Fruit fly (Drosophila melanogaster): ENCODE measurements around the gene REPTOR.

REPTOR gene

DNA sequence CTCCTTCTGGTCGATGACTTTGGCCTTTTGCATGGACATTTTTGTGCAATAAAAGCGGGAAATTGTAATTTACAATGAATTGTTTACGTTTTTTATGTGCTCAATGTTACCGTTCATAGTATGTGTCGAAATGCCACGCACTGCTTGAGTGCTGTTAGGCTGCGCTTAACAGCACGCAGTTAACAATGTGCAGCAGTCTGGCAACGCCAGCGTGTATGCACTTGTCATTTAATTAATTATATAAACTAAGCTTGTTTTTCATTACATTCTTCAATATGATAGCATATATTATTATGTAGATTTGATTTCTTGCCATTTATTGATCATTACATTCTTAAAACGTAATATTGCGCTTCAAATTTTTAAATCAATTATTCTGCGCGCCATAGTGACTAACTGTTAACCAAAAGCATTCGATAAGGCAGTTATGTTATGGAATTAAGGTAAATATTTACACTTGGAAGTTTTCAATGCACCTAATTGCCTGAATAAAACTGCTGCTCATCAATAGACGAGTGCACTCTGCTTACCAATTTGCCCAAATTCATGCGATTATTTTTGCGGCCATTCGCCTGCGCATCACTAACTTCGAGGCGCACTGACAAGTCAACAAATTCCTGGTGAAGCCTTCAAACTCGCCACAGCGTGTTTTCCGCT, 2.5 kb upstream of the REPTOR start, which contains the start of the genes CG13625 and mld (continued):
- peak; percentile 6 for TF ChIP-seq CG2712 (tag; optimal IDR thresholded peaks at IDR 0.05)
- peak; percentile 22 for TF ChIP-seq CG1603 (tag; optimal IDR thresholded peaks at IDR 0.05)
- TF ChIP-seq pan (optimal IDR thresholded peaks at IDR 0.05) = no peak
- TF ChIP-seq pan (GFP tag; optimal IDR thresholded peaks at IDR 0.05 in 1 of 2, IDR thresholded peaks at IDR 0.05 in 1 of 2) = no peak
- peak; percentile 86 for TF ChIP-seq Med (GFP tag)
- TF ChIP-seq Nf-YC (tag; optimal IDR thresholded peaks at IDR 0.05) = peak; percentile 29
- TF ChIP-seq CG17186 (GFP tag; optimal IDR thresholded peaks at IDR 0.05) = peak; percentile 100
- peak; percentile 33 for TF ChIP-seq YL-1 (GFP tag; optimal IDR thresholded peaks at IDR 0.05)
- TF ChIP-seq D (optimal IDR thresholded peaks at IDR 0.05) = no peak
- TF ChIP-seq D (GFP tag; optimal IDR thresholded peaks at IDR 0.05) = no peak
- TF ChIP-seq bab2 (GFP tag; optimal IDR thresholded peaks at IDR 0.05) = peak; percentile 11
- peak; percentile 26 for TF ChIP-seq tin (GFP tag; optimal IDR thresholded peaks at IDR 0.05)
- TF ChIP-seq lilli (GFP tag; optimal IDR thresholded peaks at IDR 0.05) = peak; percentile 43
- peak; percentile 68 for TF ChIP-seq Lhr (GFP tag; optimal IDR thresholded peaks at IDR 0.05)
- TF ChIP-seq schlank (tag; optimal IDR thresholded peaks at IDR 0.05) = no peak
- no peak for TF ChIP-seq Gug (GFP tag; IDR thresholded peaks at IDR 0.05)
- TF ChIP-seq CG18599 (GFP tag; optimal IDR thresholded peaks at IDR 0.05) = peak; percentile 20

- TF ChIP-seq tin (GFP tag; optimal IDR thresholded peaks at IDR 0.05) = no peak
- no peak for TF ChIP-seq CHES-1-like (GFP tag; optimal IDR thresholded peaks at IDR 0.05)
- peak; percentile 84 for TF ChIP-seq CG7987 (GFP tag; optimal IDR thresholded peaks at IDR 0.05)
- TF ChIP-seq hb (GFP tag; IDR thresholded peaks at IDR 0.05; ENCODE audit: partially characterized antibody) = no peak
- no peak for TF ChIP-seq CG32532 (GFP tag; IDR thresholded peaks at IDR 0.05)
- no peak for TF ChIP-seq CG10959 (GFP tag; IDR thresholded peaks at IDR 0.05)
- TF ChIP-seq Dp (GFP tag; optimal IDR thresholded peaks at IDR 0.05) = no peak
- TF ChIP-seq knrl (GFP tag; IDR thresholded peaks at IDR 0.05; ENCODE audit: partially characterized antibody) = no peak
- no peak for TF ChIP-seq HLH3B (GFP tag; IDR thresholded peaks at IDR 0.05)
- TF ChIP-seq cato (GFP tag; optimal IDR thresholded peaks at IDR 0.05; ENCODE audit: borderline replicate concordance) = no peak
- no peak for TF ChIP-seq CG13775 (GFP tag; optimal IDR thresholded peaks at IDR 0.05)
- TF ChIP-seq CG2120 (GFP tag; optimal IDR thresholded peaks at IDR 0.05) = no peak
- no peak for TF ChIP-seq chif (GFP tag; optimal IDR thresholded peaks at IDR 0.05)
- TF ChIP-seq ci (GFP tag; IDR thresholded peaks at IDR 0.05) = no peak
- no peak for TF ChIP-seq CG7786 (GFP tag; optimal IDR thresholded peaks at IDR 0.05)
- peak; percentile 23 for TF ChIP-seq CG3163 (GFP tag; optimal IDR thresholded peaks at IDR 0.05)
- TF ChIP-seq p53 (GFP tag; optimal IDR thresholded peaks at IDR 0.05) = peak; percentile 99
- no peak for TF ChIP-seq CG18764 (GFP tag; optimal IDR thresholded peaks at IDR 0.05)
- TF ChIP-seq Trl (optimal IDR thresholded peaks at IDR 0.05) = peak in 1 of 2 experiments; percentile 7
- no peak for TF ChIP-seq Trl (GFP tag; optimal IDR thresholded peaks at IDR 0.05)
- no peak for TF ChIP-seq Neu2 (GFP tag; optimal IDR thresholded peaks at IDR 0.05; ENCODE audit: borderline replicate concordance)
- no peak for TF ChIP-seq Elba2 (GFP tag; optimal IDR thresholded peaks at IDR 0.05)
- TF ChIP-seq klu (GFP tag; IDR thresholded peaks at IDR 0.05) = no peak
- TF ChIP-seq CG14050 (GFP tag; IDR thresholded peaks at IDR 0.05) = no peak
- no peak for TF ChIP-seq CG14710 (tag; optimal IDR thresholded peaks at IDR 0.05)
- peak; percentile 55 for TF ChIP-seq sd (tag; optimal IDR thresholded peaks at IDR 0.05)
- no peak for TF ChIP-seq bigmax (GFP tag; optimal IDR thresholded peaks at IDR 0.05)
- TF ChIP-seq org-1 (GFP tag; optimal IDR thresholded peaks at IDR 0.05) = no peak
- TF ChIP-seq wor (GFP tag; IDR thresholded peaks at IDR 0.05) = no peak
- peak; percentile 54 for TF ChIP-seq CG15479 (GFP tag; optimal IDR thresholded peaks at IDR 0.05)
- TF ChIP-seq CG10274 (GFP tag; optimal IDR thresholded peaks at IDR 0.05) = no peak
- TF ChIP-seq CG10543 (GFP tag; optimal IDR thresholded peaks at IDR 0.05) = no peak
- no peak for TF ChIP-seq B-H1 (GFP tag; IDR thresholded peaks at IDR 0.05)
- no peak for TF ChIP-seq CG2712 (tag; optimal IDR thresholded peaks at IDR 0.05)
Measured at dm6 chr3R:24581891-24582668, 584 bp downstream of the REPTOR start.
